Worm (Caenorhabditis elegans) whole organism, L4 larva: ENCODE results near the gene osta-2.
A peak's percentile ranks its signal among the peaks of the same experiment; 100 is the strongest.

Experiments used
- D1046.2 ChIP-seq: fragments of 200-800 bp; sonication (Bioruptor generic); IDR thresholded peaks from 2 replicates; pipeline ENCODE4 v1.3.6; 2022; ENCODE audit warnings: missing genetic modification characterization, missing compliant biosample characterization
- F10B5.3 ChIP-seq: sonication (generic microtip); optimal IDR thresholded peaks from 2 replicates; lab custom pipeline; 2016; ENCODE audit warnings: mild to moderate bottlenecking, missing genetic modification characterization, missing compliant biosample characterization
- F37D6.2 ChIP-seq: sonication (generic microtip); optimal IDR thresholded peaks from 2 replicates; lab custom pipeline; 2016; ENCODE audit warnings: mild to moderate bottlenecking, missing genetic modification characterization, missing compliant biosample characterization
- F44E2.7 ChIP-seq: fragments of 200-800 bp; sonication (Bioruptor generic); IDR thresholded peaks from 2 replicates; pipeline ENCODE4 v2.1.2; 2022; ENCODE audit warnings: missing genetic modification characterization, missing compliant biosample characterization
- F49E8.2 ChIP-seq: sonication (generic microtip); optimal IDR thresholded peaks from 2 replicates; lab custom pipeline; 2016; ENCODE audit warnings: missing compliant biosample characterization, mild to moderate bottlenecking, missing genetic modification characterization, borderline replicate concordance
- Y48G9A.11 ChIP-seq: fragments of 200-800 bp; sonication (Bioruptor generic); IDR thresholded peaks from 2 replicates; pipeline ENCODE4 v1.3.6; 2022; ENCODE audit warnings: missing genetic modification reagents, missing genetic modification characterization, missing compliant biosample characterization
- Y75B8A.6 ChIP-seq: fragments of 200-800 bp; sonication (Bioruptor generic); IDR thresholded peaks from 2 replicates; pipeline ENCODE4 v1.3.6; 2022; ENCODE audit warnings: missing genetic modification reagents, missing genetic modification characterization, missing compliant biosample characterization
- ZK337.2 ChIP-seq: fragments of 200-800 bp; sonication (Bioruptor generic); IDR thresholded peaks from 2 replicates; pipeline ENCODE4 v1.3.6; 2022; ENCODE audit warnings: missing genetic modification reagents, missing genetic modification characterization, missing compliant biosample characterization
- ZK546.5 ChIP-seq, 2 experiments: sonication (generic microtip); optimal IDR thresholded peaks; 2 replicates each; lab custom pipeline; 2017; ENCODE audit warnings: missing biosample characterization in 2 of 2, missing genetic modification characterization in 2 of 2
- aly-2 ChIP-seq: sonication (generic microtip); optimal IDR thresholded peaks from 2 replicates; lab custom pipeline; 2018; ENCODE audit warnings: missing biosample characterization, missing genetic modification characterization
- ama-1 ChIP-seq: fragments of 150-350 bp; optimal IDR thresholded peaks from 2 replicates; lab custom pipeline; 2014; ENCODE audit warnings: inconsistent platforms, mixed read lengths
- arid-1 ChIP-seq: fragments of 200-800 bp; sonication (Bioruptor generic); conservative IDR thresholded peaks from 2 replicates; pipeline ENCODE4 v1.3.6; 2022; ENCODE audit warnings: missing genetic modification reagents, missing genetic modification characterization, missing compliant biosample characterization
- ceh-20 ChIP-seq: fragments of 200-800 bp; sonication (Bioruptor generic); IDR thresholded peaks from 2 replicates; pipeline ENCODE4 v1.3.6; 2022; ENCODE audit warnings: missing genetic modification reagents, missing genetic modification characterization, missing compliant biosample characterization
- ces-1 ChIP-seq: fragments of 150-350 bp; sonication (generic microtip); optimal IDR thresholded peaks from 4 replicates; lab custom pipeline; 2014; ENCODE audit warnings: missing biosample characterization, missing genetic modification reagents, missing genetic modification characterization
- daf-16 ChIP-seq, 3 experiments: sonication (generic microtip); optimal IDR thresholded peaks; 2 replicates each; lab custom pipeline; 2016 to 2017; ENCODE audit warnings: missing genetic modification characterization in 3 of 3, missing genetic modification reagents in 3 of 3, mild to moderate bottlenecking in 2 of 3, missing compliant biosample characterization in 2 of 3, missing biosample characterization in 1 of 3, moderate library complexity in 1 of 3
- daf-19 ChIP-seq: fragments of 200-800 bp; sonication (Bioruptor generic); conservative IDR thresholded peaks from 2 replicates; pipeline ENCODE4 v1.3.6; 2022; ENCODE audit warnings: missing genetic modification characterization, missing compliant biosample characterization
- dmd-6 ChIP-seq: fragments of 200-800 bp; sonication (Bioruptor generic); IDR thresholded peaks from 2 replicates; pipeline ENCODE4 v1.3.6; 2022; ENCODE audit warnings: missing genetic modification reagents, missing genetic modification characterization, missing compliant biosample characterization
- dmd-8 ChIP-seq: fragments of 200-800 bp; sonication (Bioruptor generic); IDR thresholded peaks from 2 replicates; pipeline ENCODE4 v1.3.6; 2022; ENCODE audit warnings: missing genetic modification characterization, missing compliant biosample characterization
- dmd-9 ChIP-seq: fragments of 200-800 bp; sonication (Bioruptor generic); IDR thresholded peaks from 2 replicates; pipeline ENCODE4 v1.3.6; 2022; ENCODE audit warnings: missing genetic modification reagents, missing genetic modification characterization, missing compliant biosample characterization
- dve-1 ChIP-seq: sonication (generic microtip); optimal IDR thresholded peaks from 2 replicates; lab custom pipeline; 2017; ENCODE audit warnings: antibody characterized with exemption, mild to moderate bottlenecking, missing genetic modification characterization, missing compliant biosample characterization; ENCODE audit not compliant: insufficient read depth
- hlh-11 ChIP-seq: fragments of 200-800 bp; sonication (Bioruptor generic); optimal IDR thresholded peaks from 2 replicates; lab custom pipeline; 2018; ENCODE audit warnings: mild to moderate bottlenecking, missing genetic modification characterization, missing compliant biosample characterization
- lin-15B ChIP-seq: fragments of 150-350 bp; sonication (generic microtip); optimal IDR thresholded peaks from 3 replicates; lab custom pipeline; 2014; ENCODE audit warnings: missing biosample characterization, missing genetic modification characterization
- lin-38 ChIP-seq: fragments of 200-800 bp; sonication (Bioruptor generic); IDR thresholded peaks from 2 replicates; pipeline ENCODE4 v1.3.6; 2022; ENCODE audit warnings: missing genetic modification reagents, missing genetic modification characterization, missing compliant biosample characterization
- mep-1 ChIP-seq: fragments of 150-350 bp; sonication (generic microtip); optimal IDR thresholded peaks from 3 replicates; lab custom pipeline; 2014; ENCODE audit warnings: missing biosample characterization, missing genetic modification characterization
- mes-2 ChIP-seq: sonication (generic microtip); optimal IDR thresholded peaks from 2 replicates; lab custom pipeline; 2016; ENCODE audit warnings: missing genotype, mild to moderate bottlenecking, missing genetic modification characterization, missing compliant biosample characterization; ENCODE audit not compliant: poor library complexity, severe bottlenecking
- nhr-237 ChIP-seq: sonication (generic microtip); optimal IDR thresholded peaks from 2 replicates; lab custom pipeline; 2017; ENCODE audit warnings: missing biosample characterization, missing genetic modification characterization
- nhr-25 ChIP-seq: sonication (generic microtip); optimal IDR thresholded peaks from 2 replicates; lab custom pipeline; 2017; ENCODE audit warnings: missing genetic modification characterization, mild to moderate bottlenecking, missing compliant biosample characterization, antibody characterized with exemption, moderate library complexity, borderline replicate concordance; ENCODE audit not compliant: insufficient read depth
- nhr-28 ChIP-seq: fragments of 150-350 bp; optimal IDR thresholded peaks from 2 replicates; lab custom pipeline; 2014; ENCODE audit warnings: missing biosample characterization, missing genetic modification characterization
- nhr-42 ChIP-seq: fragments of 200-800 bp; sonication (Bioruptor generic); IDR thresholded peaks from 2 replicates; pipeline ENCODE4 v1.3.6; 2022; ENCODE audit warnings: missing genetic modification characterization, missing compliant biosample characterization
- pqm-1 ChIP-seq: sonication (generic microtip); optimal IDR thresholded peaks from 2 replicates; lab custom pipeline; 2017; ENCODE audit warnings: missing biosample characterization, missing genetic modification characterization
- rbr-2 ChIP-seq: sonication (generic microtip); optimal IDR thresholded peaks from 2 replicates; lab custom pipeline; 2016; ENCODE audit warnings: missing genotype, missing genetic modification characterization, missing compliant biosample characterization
- set-16 ChIP-seq: fragments of 200-800 bp; sonication (Bioruptor generic); IDR thresholded peaks from 2 replicates; pipeline ENCODE4 v1.3.6; 2022; ENCODE audit warnings: missing genetic modification reagents, missing genetic modification characterization, missing compliant biosample characterization
- snpc-1.2 ChIP-seq: fragments of 200-800 bp; sonication (Bioruptor generic); IDR thresholded peaks from 2 replicates; pipeline ENCODE4 v1.3.6; 2022; ENCODE audit warnings: missing genetic modification reagents, missing genetic modification characterization, missing compliant biosample characterization
- snpc-4 ChIP-seq: fragments of 150-350 bp; optimal IDR thresholded peaks from 2 replicates; lab custom pipeline; 2014; ENCODE audit warnings: missing biosample characterization, missing genetic modification characterization
- spr-3 ChIP-seq: fragments of 200-800 bp; sonication (Bioruptor generic); optimal IDR thresholded peaks from 2 replicates; lab custom pipeline; 2018; ENCODE audit warnings: mild to moderate bottlenecking, missing genetic modification characterization, missing compliant biosample characterization
- unc-62 ChIP-seq, 3 experiments: fragments of 150-350 bp in 1 of 3; sonication (generic microtip); optimal IDR thresholded peaks in 2 of 3; peaks in 1 of 3; 1 replicate in 1 of 3; 2 replicates in 2 of 3; lab custom pipeline; 2014 to 2017; ENCODE audit warnings: missing biosample characterization in 3 of 3, missing genetic modification characterization in 3 of 3, missing genetic modification reagents in 3 of 3, missing genotype in 1 of 3
- zfp-2 ChIP-seq: sonication (generic microtip); optimal IDR thresholded peaks from 2 replicates; lab custom pipeline; 2016; ENCODE audit warnings: mild to moderate bottlenecking, missing genetic modification characterization, missing compliant biosample characterization
- ztf-11 ChIP-seq: fragments of 150-350 bp; optimal IDR thresholded peaks from 2 replicates; lab custom pipeline; 2014; ENCODE audit warnings: missing biosample characterization, missing genetic modification characterization

osta-2 gene

DNA sequence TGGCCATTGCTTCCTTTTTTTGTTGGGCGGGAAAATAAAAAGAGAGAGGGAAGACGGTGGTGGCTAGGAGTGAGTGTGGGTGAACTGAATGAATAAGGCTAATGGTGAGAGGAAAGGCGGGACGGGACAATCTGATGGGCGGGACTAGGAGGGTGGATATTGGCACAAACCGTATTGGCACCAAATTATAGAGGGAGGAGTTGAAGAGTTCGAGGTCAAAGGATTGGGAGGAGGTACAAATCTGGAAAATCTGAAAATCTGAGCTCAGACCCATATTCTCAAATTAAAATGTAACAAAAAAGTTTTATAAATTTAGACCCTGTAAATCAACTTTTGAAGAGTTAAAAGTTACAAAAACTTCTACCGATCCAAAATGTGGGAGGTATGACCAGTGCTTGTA, 31.3 kb downstream of the osta-2 start, which contains the start of gene hlh-14:
TSS of gene hlh-14 (minus strand) at position 101 of the 400 bp plus-strand sequence.
- TF ChIP-seq lin-38 (GFP tag; lab: Robert Waterston, UW) (no peak), nhr-42 (no peak), lin-15B (tag; lab: Kevin White, UChicago) (no peak), ces-1 (GFP tag; lab: Kevin White, UChicago) (no peak), spr-3 (no peak), F49E8.2 (tag; lab: Kevin White, UChicago) (no peak), F10B5.3 (tag; lab: Kevin White, UChicago) (no peak), F37D6.2 (no peak), snpc-4 (tag; lab: Kevin White, UChicago) (no peak), nhr-237 (tag; lab: Kevin White, UChicago) (no peak), F44E2.7 (GFP tag; lab: Robert Waterston, UW) (no peak), mep-1 (tag; lab: Kevin White, UChicago) (no peak), ztf-11 (tag; lab: Kevin White, UChicago) (no peak), dmd-8 (no peak), daf-16 (GFP tag; optimal IDR thresholded peaks at IDR 0.05; lab: Kevin White, UChicago) (no peak), daf-16 (tag; optimal IDR thresholded peaks at IDR 0.05; lab: Kevin White, UChicago) (no peak)

ce11 chrII:5742767-5743166, 35.3 kb downstream of the osta-2 start:
- TF ChIP-seq rbr-2 (tag; lab: Kevin White, UChicago) (no peak), spr-3 (no peak), nhr-25 (tag; lab: Kevin White, UChicago) (no peak), pqm-1 (tag; lab: Kevin White, UChicago) (peak; percentile 71), dmd-6 (GFP tag; lab: Robert Waterston, UW) (0 out of 2 replicates have a peak, but pooled peaks have one; percentile 9), Y75B8A.6 (GFP tag; lab: Robert Waterston, UW) (no peak), unc-62 (GFP tag; optimal IDR thresholded peaks at IDR 0.05 in 1 of 2; lab: Kevin White, UChicago) (no peak), unc-62 (tag; optimal IDR thresholded peaks at IDR 0.05; lab: Kevin White, UChicago) (no peak), ZK337.2 (no peak), dmd-9 (GFP tag; lab: Robert Waterston, UW) (no peak)

ce11 chrII:5744342-5744741, 36.9 kb downstream of the osta-2 start:
- no peak for TF ChIP-seq set-16 (GFP tag; lab: Robert Waterston, UW)
- TF ChIP-seq aly-2 = no peak
- TF ChIP-seq pqm-1 (tag; lab: Kevin White, UChicago) = peak; percentile 52
- peak; percentile 59 for TF ChIP-seq dve-1 (tag; lab: Kevin White, UChicago)
- TF ChIP-seq dmd-6 (GFP tag; lab: Robert Waterston, UW) = peak; percentile 55

ce11 chrII:5745088-5745487, 37.6 kb downstream of the osta-2 start, which contains the start of gene F10C1.9:
Gene F10C1.9 (minus strand): TSS chrII:5745284.
- no peak for TF ChIP-seq ceh-20 (GFP tag; lab: Robert Waterston, UW)
- TF ChIP-seq dmd-6 (GFP tag; lab: Robert Waterston, UW) = 0 out of 2 replicates have a peak, but pooled peaks have one; percentile 17

- TF ChIP-seq dmd-6 (GFP tag; lab: Robert Waterston, UW) (peak; percentile 21; the same call in 1 of the 2 replicates), hlh-11 (peak; percentile 30), F37D6.2 (no peak), mes-2 (tag; lab: Kevin White, UChicago) (no peak), nhr-42 (no peak), unc-62 (GFP tag; optimal IDR thresholded peaks at IDR 0.05 in 1 of 2; lab: Kevin White, UChicago) (no peak), unc-62 (tag; optimal IDR thresholded peaks at IDR 0.05; lab: Kevin White, UChicago) (no peak), Y48G9A.11 (no peak), snpc-1.2 (GFP tag; lab: Robert Waterston, UW) (no peak), daf-19 (no peak), zfp-2 (no peak), daf-16 (GFP tag; optimal IDR thresholded peaks at IDR 0.05; lab: Kevin White, UChicago) (no peak), daf-16 (tag; optimal IDR thresholded peaks at IDR 0.05; lab: Kevin White, UChicago) (peak; percentile 27), ZK546.5 (tag; optimal IDR thresholded peaks at IDR 0.05; lab: Kevin White, UChicago) (no peak), arid-1 (GFP tag; lab: Robert Waterston, UW) (no peak), ama-1 (no peak), pqm-1 (tag; lab: Kevin White, UChicago) (peak; percentile 73), nhr-28 (tag; lab: Kevin White, UChicago) (peak; percentile 72), D1046.2 (GFP tag; lab: Robert Waterston, UW) (no peak)
These were observed 39.8 kb downstream of the osta-2 start for ce11 chrII:5747312-5747711.
